Fruit fly (Drosophila melanogaster) whole organism, embryonic: ENCODE results near the gene CG31068.

Experiments
- ATbp ChIP-seq: fragments of 200-800 bp; sonication (Bioruptor generic); optimal IDR thresholded peaks from 2 replicates; lab custom pipeline; 2017; ENCODE audit warnings: missing biosample characterization, mild to moderate bottlenecking, missing genetic modification characterization, missing genetic modification reagents
- CG3838 ChIP-seq: fragments of 200-800 bp; sonication (Bioruptor generic); optimal IDR thresholded peaks from 3 replicates; lab custom pipeline; 2016; ENCODE audit warnings: missing biosample characterization, missing genetic modification characterization
- CG7372 ChIP-seq: fragments of 200-800 bp; sonication (Bioruptor generic); IDR thresholded peaks from 2 replicates; pipeline ENCODE4 v1.3.6; 2022; ENCODE audit warnings: missing biosample characterization, missing genetic modification characterization
- Dip3 ChIP-seq: fragments of 200-800 bp; sonication (Bioruptor generic); optimal IDR thresholded peaks from 3 replicates; lab custom pipeline; 2016; ENCODE audit warnings: missing biosample characterization, missing genetic modification characterization
- Fer1 ChIP-seq: fragments of 200-800 bp; sonication (Bioruptor generic); optimal IDR thresholded peaks from 2 replicates; lab custom pipeline; 2017; ENCODE audit warnings: missing biosample characterization, mild to moderate bottlenecking, missing genetic modification characterization
- Stat92E ChIP-seq, 3 experiments: fragments of >200 bp in 2 of 3; fragments of 200-800 bp in 1 of 3; sonication (Bioruptor generic) in 1 of 3; optimal IDR thresholded peaks; 2 replicates each; lab custom pipeline; 2017 to 2019; ENCODE audit warnings: missing biosample characterization in 3 of 3, missing genetic modification characterization in 3 of 3, mild to moderate bottlenecking in 1 of 3, moderate library complexity in 1 of 3
- dysf ChIP-seq: fragments of 200-800 bp; sonication (Bioruptor generic); IDR thresholded peaks from 3 replicates; pipeline ENCODE4 v1.3.6; 2022; ENCODE audit warnings: missing biosample characterization, missing genetic modification characterization
- inv ChIP-seq: fragments of 200-800 bp; sonication (Bioruptor generic); IDR thresholded peaks from 2 replicates; pipeline ENCODE4 v1.3.6; 2022; ENCODE audit warnings: missing biosample characterization, missing genetic modification characterization; ENCODE audit not compliant: partially characterized antibody
- psq ChIP-seq: fragments of 200-800 bp; sonication (Bioruptor generic); optimal IDR thresholded peaks from 2 replicates; lab custom pipeline; 2017; ENCODE audit warnings: missing biosample characterization, missing genetic modification characterization
- sc ChIP-seq, 3 experiments: fragments of >200 bp in 2 of 3; fragments of 200-800 bp in 1 of 3; sonication (Bioruptor generic) in 1 of 3; optimal IDR thresholded peaks; 2 replicates in 2 of 3; 3 replicates in 1 of 3; lab custom pipeline; 2017; ENCODE audit warnings: mild to moderate bottlenecking in 1 of 3, missing biosample characterization in 1 of 3, missing genetic modification characterization in 1 of 3, missing genetic modification reagents in 1 of 3
- tgo ChIP-seq: fragments of 200-800 bp; sonication (Bioruptor generic); IDR thresholded peaks from 3 replicates; pipeline ENCODE4 v1.3.6; 2022; ENCODE audit warnings: missing biosample characterization, missing genetic modification characterization

- no peak for TF ChIP-seq dysf
- TF ChIP-seq CG7372 (GFP tag; lab: Robert Waterston, UW): no peak
- no peak for TF ChIP-seq inv (GFP tag; lab: Robert Waterston, UW)
- no peak for TF ChIP-seq CG3838 (GFP tag; lab: Kevin White, UChicago)
- TF ChIP-seq ATbp: no peak
- TF ChIP-seq Stat92E (GFP tag; optimal IDR thresholded peaks at IDR 0.05; lab: Kevin White, UChicago): no peak
- no peak for TF ChIP-seq psq
- no peak for TF ChIP-seq sc (optimal IDR thresholded peaks at IDR 0.05; lab: Kevin White, UChicago)
- TF ChIP-seq sc (GFP tag; optimal IDR thresholded peaks at IDR 0.05; lab: Kevin White, UChicago): no peak
- no peak for TF ChIP-seq tgo
- TF ChIP-seq Dip3 (GFP tag; lab: Kevin White, UChicago): no peak
- TF ChIP-seq Fer1 (GFP tag; lab: Kevin White, UChicago): no peak
Measured at dm6 chr3R:27198883-27199780, 34.4 kb upstream of the CG31068 start.
